Worm (Caenorhabditis elegans) whole organism, young adult: ENCODE measurements around the gene vps-29.

ENCODE experiments used
- Y79H2A.3 ChIP-seq: fragments of 200-800 bp; sonication (Bioruptor generic); conservative IDR thresholded peaks from 2 replicates; pipeline ENCODE4 v1.3.6; 2022; ENCODE audit warnings: missing genetic modification reagents, missing genetic modification characterization, missing compliant biosample characterization
- unc-62 ChIP-seq: fragments of 150-350 bp; optimal IDR thresholded peaks from 2 replicates; lab custom pipeline; 2014; ENCODE audit warnings: missing biosample characterization, missing genetic modification reagents, missing genetic modification characterization

DNA sequence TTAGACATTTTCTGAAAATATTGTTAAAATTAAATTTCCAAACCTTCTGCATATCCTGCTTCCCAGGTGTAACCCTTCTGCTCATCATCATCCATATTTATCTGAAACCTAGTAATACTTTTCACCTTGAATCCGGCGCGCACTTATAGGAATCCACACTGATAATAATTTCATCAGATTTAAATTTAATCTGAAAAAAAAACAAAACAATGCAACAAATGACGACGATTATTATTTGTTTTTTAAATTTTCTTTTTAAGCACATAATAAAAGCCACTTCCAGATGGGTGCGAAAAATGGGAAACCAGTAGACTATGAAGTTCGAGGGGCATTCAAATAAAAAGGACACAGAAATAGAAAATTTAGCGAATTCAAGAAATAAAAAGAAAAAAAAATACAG, 22.2 kb downstream of the vps-29 start, which contains the start of gene gtf-2H2C:
- 0 out of 2 replicates have a peak, but pooled peaks have one; percentile 27 for TF ChIP-seq Y79H2A.3
- TF ChIP-seq unc-62 (GFP tag; lab: Kevin White, UChicago) = no peak
